Fruit fly (Drosophila melanogaster): ENCODE results near the gene mud.

mud gene

DNA sequence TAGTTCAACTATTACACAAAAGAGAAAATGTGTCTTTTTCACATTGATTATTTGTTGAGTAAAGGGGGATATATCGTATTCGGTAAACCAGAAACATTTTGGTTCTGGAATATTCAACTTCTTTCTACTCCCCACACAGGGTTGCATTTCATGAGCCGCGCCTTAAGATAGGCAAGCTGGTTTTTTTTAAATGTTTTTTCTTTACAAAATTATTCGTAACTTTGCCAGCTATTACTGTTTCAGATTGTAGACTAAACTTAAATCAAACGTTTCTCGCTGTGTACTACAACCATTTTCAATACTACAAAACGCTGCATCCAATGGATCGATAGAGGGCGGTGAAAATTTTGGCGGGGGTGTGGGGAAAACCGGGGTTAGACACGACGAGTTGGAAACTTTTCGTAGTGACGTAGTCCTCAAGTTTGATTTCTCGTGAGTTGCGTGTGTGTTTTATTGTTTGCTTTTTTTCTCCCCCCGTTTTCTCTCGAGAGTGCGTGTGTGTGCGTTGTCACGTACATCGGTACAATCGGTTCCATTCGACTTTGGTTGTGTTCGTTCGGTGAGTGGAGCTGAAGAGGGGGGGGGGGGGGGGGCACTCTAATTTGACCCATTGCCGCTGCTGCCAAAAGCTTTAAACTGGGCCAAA lies 33.9 kb upstream of the mud start (continued):
- TF ChIP-seq Opbp (GFP tag; IDR thresholded peaks at IDR 0.05; ENCODE audit: partially characterized antibody) (no peak), CG1602 (GFP tag; optimal IDR thresholded peaks at IDR 0.05) (peak; percentile 10), CG6683 (GFP tag; optimal IDR thresholded peaks at IDR 0.05) (no peak), trh (GFP tag; optimal IDR thresholded peaks at IDR 0.05) (no peak), CG9437 (GFP tag; optimal IDR thresholded peaks at IDR 0.05) (peak; percentile 35), stc (GFP tag; IDR thresholded peaks at IDR 0.05) (no peak), amos (GFP tag; IDR thresholded peaks at IDR 0.05; ENCODE audit: partially characterized antibody) (no peak), CG8089 (GFP tag; optimal IDR thresholded peaks at IDR 0.05) (no peak), Myb (GFP tag; optimal IDR thresholded peaks at IDR 0.05) (peak; percentile 25), CG12299 (tag; optimal IDR thresholded peaks at IDR 0.05) (peak; percentile 38), CG12155 (GFP tag; optimal IDR thresholded peaks at IDR 0.05) (no peak), eve (GFP tag; optimal IDR thresholded peaks at IDR 0.05) (peak in 1 of 2 experiments; percentile 53), CG17385 (GFP tag; optimal IDR thresholded peaks at IDR 0.05) (peak; percentile 30), Meics (GFP tag; optimal IDR thresholded peaks at IDR 0.05) (peak; percentile 34), CG5245 (GFP tag; optimal IDR thresholded peaks at IDR 0.05) (no peak), CG1792 (GFP tag; optimal IDR thresholded peaks at IDR 0.05) (no peak), Usf (GFP tag; optimal IDR thresholded peaks at IDR 0.05) (no peak), lola (GFP tag; optimal IDR thresholded peaks at IDR 0.05) (peak in 1 of 3 experiments; percentile 4), org-1 (GFP tag; optimal IDR thresholded peaks at IDR 0.05) (no peak), so (GFP tag; IDR thresholded peaks at IDR 0.05) (no peak), CG10274 (GFP tag; optimal IDR thresholded peaks at IDR 0.05) (no peak), Drgx (GFP tag; IDR thresholded peaks at IDR 0.05) (peak; percentile 43), slbo (GFP tag; IDR thresholded peaks at IDR 0.05) (peak; percentile 48; the same call in 1 of the 2 replicates), ind (GFP tag; optimal IDR thresholded peaks at IDR 0.05) (peak; percentile 23), CG12769 (tag; optimal IDR thresholded peaks at IDR 0.05) (peak; percentile 26), CG12391 (tag; optimal IDR thresholded peaks at IDR 0.05) (peak; percentile 47), ap (GFP tag; IDR thresholded peaks at IDR 0.05) (no peak), CG7839 (tag; optimal IDR thresholded peaks at IDR 0.05) (peak; percentile 46), Chrac-16 (GFP tag; optimal IDR thresholded peaks at IDR 0.05) (no peak), Gug (GFP tag; IDR thresholded peaks at IDR 0.05) (no peak), Xrp1 (GFP tag; IDR thresholded peaks at IDR 0.05) (peak; percentile 55), ken (GFP tag; IDR thresholded peaks at IDR 0.05) (no peak), BtbVII (GFP tag; optimal IDR thresholded peaks at IDR 0.05) (no peak), Mad (GFP tag; optimal IDR thresholded peaks at IDR 0.05) (no peak), Dad (GFP tag; optimal IDR thresholded peaks at IDR 0.05) (peak; percentile 28), inv (GFP tag; IDR thresholded peaks at IDR 0.05; ENCODE audit: partially characterized antibody) (no peak), Poxn (GFP tag; IDR thresholded peaks at IDR 0.05) (no peak), CG8281 (tag; optimal IDR thresholded peaks at IDR 0.05) (no peak), CG9609 (GFP tag; optimal IDR thresholded peaks at IDR 0.05) (no peak), shn (GFP tag; optimal IDR thresholded peaks at IDR 0.05) (peak; percentile 24), sob (GFP tag; IDR thresholded peaks at IDR 0.05) (no peak), CG14441 (GFP tag; IDR thresholded peaks at IDR 0.05) (peak; percentile 31; the same call in 1 of the 2 replicates), CG9932 (GFP tag; IDR thresholded peaks at IDR 0.05) (no peak; the same call in 1 of the 2 replicates), CG7372 (GFP tag; IDR thresholded peaks at IDR 0.05) (no peak), CG11696 (GFP tag; IDR thresholded peaks at IDR 0.05) (no peak), CG16779 (GFP tag; IDR thresholded peaks at IDR 0.05) (no peak), CG7745 (tag; optimal IDR thresholded peaks at IDR 0.05) (no peak), CG18619 (GFP tag; optimal IDR thresholded peaks at IDR 0.05) (peak; percentile 23), Xbp1 (GFP tag; optimal IDR thresholded peaks at IDR 0.05) (peak; percentile 47), CG18011 (GFP tag; optimal IDR thresholded peaks at IDR 0.05) (no peak), HmgD (GFP tag; optimal IDR thresholded peaks at IDR 0.05) (no peak)

All from whole organism, embryonic.